1 worm cellular context compared by ENCODE assay signal in genomic region chrV:18241328-18241727, ce11.
TF ChIP-seq lines count a peak whose summit lies in the region.

TSS of gene R10E8.8 (minus strand) at chrV:18241670.

TF ChIP-seq in whole organism, L1 larva, 84 proteins besides CTCF, POLR2A, EP300 and RAD21 (continued from another document):
- TF ChIP-seq mep-1 (tag; optimal IDR thresholded peaks at IDR 0.05; lab: Kevin White, UChicago), result no peak
- TF ChIP-seq tbx-2 (tag; optimal IDR thresholded peaks at IDR 0.05; lab: Kevin White, UChicago), result no peak
- no peak for TF ChIP-seq mef-2 (tag; optimal IDR thresholded peaks at IDR 0.05; lab: Kevin White, UChicago)
- TF ChIP-seq efl-1 (optimal IDR thresholded peaks at IDR 0.05; lab: Kevin White, UChicago), result no peak
- peak in 1 of 2 experiments; percentile 82 for TF ChIP-seq efl-1 (GFP tag; optimal IDR thresholded peaks at IDR 0.05 in 1 of 2; lab: Kevin White, UChicago)
- TF ChIP-seq lin-35 (GFP tag; optimal IDR thresholded peaks at IDR 0.05; lab: Kevin White, UChicago), result peak in 1 of 2 experiments; percentile 30
- TF ChIP-seq nhr-76 (tag; optimal IDR thresholded peaks at IDR 0.05; lab: Kevin White, UChicago), result no peak
- TF ChIP-seq elt-3 (tag; optimal IDR thresholded peaks at IDR 0.05; lab: Kevin White, UChicago), result no peak
- TF ChIP-seq dsc-1 (tag; optimal IDR thresholded peaks at IDR 0.05; lab: Kevin White, UChicago), result no peak
- no peak for TF ChIP-seq hlh-17 (GFP tag; optimal IDR thresholded peaks at IDR 0.05; lab: Kevin White, UChicago; ENCODE audit: borderline replicate concordance)
- no peak for TF ChIP-seq sox-4 (tag; optimal IDR thresholded peaks at IDR 0.05; lab: Kevin White, UChicago)
- TF ChIP-seq F16B12.6 (tag; optimal IDR thresholded peaks at IDR 0.05; lab: Kevin White, UChicago), result no peak
- no peak for TF ChIP-seq isw-1 (GFP tag; IDR thresholded peaks at IDR 0.05; lab: Robert Waterston, UW)
- no peak for TF ChIP-seq unc-130 (tag; optimal IDR thresholded peaks at IDR 0.05; lab: Kevin White, UChicago)
- no peak for TF ChIP-seq ama-1 (optimal IDR thresholded peaks at IDR 0.05; lab: Kevin White, UChicago)
- TF ChIP-seq ceh-63 (GFP tag; optimal IDR thresholded peaks at IDR 0.05; lab: Kevin White, UChicago), result no peak
- TF ChIP-seq lin-15B (tag; optimal IDR thresholded peaks at IDR 0.05; lab: Kevin White, UChicago), result no peak
- no peak for TF ChIP-seq nhr-71 (tag; optimal IDR thresholded peaks at IDR 0.05; lab: Kevin White, UChicago)
- peak in 1 of 2 experiments; percentile 32 for TF ChIP-seq lsy-2 (tag; optimal IDR thresholded peaks at IDR 0.05; lab: Kevin White, UChicago)
- no peak for TF ChIP-seq aha-1 (tag; optimal IDR thresholded peaks at IDR 0.05; lab: Kevin White, UChicago)
- TF ChIP-seq nhr-28 (tag; optimal IDR thresholded peaks at IDR 0.05; lab: Kevin White, UChicago), result no peak
- TF ChIP-seq zip-4 (GFP tag; optimal IDR thresholded peaks at IDR 0.05; lab: Kevin White, UChicago), result no peak
